Worm (Caenorhabditis elegans) whole organism, midembryonic: ENCODE data around the gene Y54F10BM.6.

Experiments
- T22C8.4 ChIP-seq: fragments of 200-800 bp; sonication (Bioruptor generic); IDR thresholded peaks from 2 replicates; pipeline ENCODE4 v1.3.6; 2022; ENCODE audit warnings: missing genetic modification characterization, missing compliant biosample characterization
- cog-1 ChIP-seq: sonication (generic microtip); optimal IDR thresholded peaks from 2 replicates; lab custom pipeline; 2016; ENCODE audit warnings: missing genetic modification characterization, missing compliant biosample characterization
- flt-1 ChIP-seq: fragments of 200-800 bp; sonication (Bioruptor generic); IDR thresholded peaks from 2 replicates; pipeline ENCODE4 v1.3.6; 2022; ENCODE audit warnings: missing genetic modification characterization, missing compliant biosample characterization
- klf-2 ChIP-seq: fragments of 200-800 bp; sonication (Bioruptor generic); conservative IDR thresholded peaks from 2 replicates; pipeline ENCODE4 v1.3.6; 2022; ENCODE audit warnings: missing genetic modification reagents, missing genetic modification characterization, missing compliant biosample characterization
- med-1 ChIP-seq: sonication (generic microtip); optimal IDR thresholded peaks from 2 replicates; lab custom pipeline; 2017; ENCODE audit warnings: missing genetic modification characterization, mild to moderate bottlenecking, missing compliant biosample characterization, antibody characterized with exemption, missing genetic modification reagents; ENCODE audit not compliant: insufficient read depth
- ref-1 ChIP-seq: fragments of 200-800 bp; sonication (Bioruptor generic); conservative IDR thresholded peaks from 2 replicates; pipeline ENCODE4 v1.3.6; 2022; ENCODE audit warnings: missing genetic modification reagents, missing genetic modification characterization, missing compliant biosample characterization
- tab-1 ChIP-seq: fragments of 200-800 bp; sonication (Bioruptor generic); IDR thresholded peaks from 2 replicates; pipeline ENCODE4 v1.3.6; 2022; ENCODE audit warnings: missing genetic modification characterization, missing compliant biosample characterization
- ztf-23 ChIP-seq: fragments of 200-800 bp; sonication (Bioruptor generic); IDR thresholded peaks from 2 replicates; pipeline ENCODE4 v1.3.6; 2022; ENCODE audit warnings: missing genetic modification reagents, missing genetic modification characterization, missing compliant biosample characterization
- ztf-29 ChIP-seq: fragments of 200-800 bp; sonication (Bioruptor generic); IDR thresholded peaks from 2 replicates; pipeline ENCODE4 v1.3.6; 2022; ENCODE audit warnings: missing genetic modification reagents, missing genetic modification characterization, missing compliant biosample characterization

The Y54F10BM.6 gene

DNA sequence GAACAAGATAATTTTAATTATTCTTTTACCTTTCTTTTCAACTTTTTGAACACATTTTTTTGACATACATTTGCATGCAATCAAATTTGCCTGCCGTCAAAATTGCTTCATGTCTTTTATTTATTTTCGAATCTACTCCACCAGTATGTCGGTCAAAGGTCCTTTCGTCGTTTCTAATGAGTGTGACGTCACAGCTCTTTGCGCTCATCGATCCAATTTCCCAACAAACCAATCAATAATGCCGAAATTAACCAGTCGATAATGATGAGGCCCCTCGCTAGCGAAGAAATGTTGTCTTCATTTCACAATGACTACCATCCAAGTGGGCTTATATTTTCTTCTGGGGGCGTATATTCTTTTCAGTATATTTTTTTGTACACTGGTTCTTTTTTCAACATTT lies at the start of gene Y54F10BM.6:
Gene Y54F10BM.6 (plus strand): TSS at position 301 of the 400 bp plus-strand sequence.
- no peak for TF ChIP-seq tab-1 (GFP tag; lab: Robert Waterston, UW)

DNA sequence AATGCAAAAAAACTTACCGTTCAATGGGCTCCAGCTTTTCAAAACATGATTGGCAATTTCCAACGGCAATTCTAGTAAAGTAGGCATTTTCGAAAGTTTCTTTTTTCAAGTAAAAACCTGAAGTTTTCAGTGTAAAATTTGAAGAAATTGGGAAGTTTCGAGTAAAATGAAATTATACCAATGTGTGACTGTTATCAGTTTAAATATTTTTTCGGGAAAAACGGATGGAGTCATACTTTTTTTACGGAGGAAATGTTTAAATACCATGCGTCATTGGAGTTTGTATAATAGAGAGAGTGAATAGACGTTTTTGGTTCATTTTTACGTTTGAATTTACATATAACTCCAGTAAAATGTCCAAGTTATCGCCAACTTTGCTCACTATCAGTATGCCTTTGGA lies 43.6 kb upstream of the Y54F10BM.6 start, which contains the start of gene fbxa-12:
Gene fbxa-12 (plus strand): TSS at position 301 of the 400 bp plus-strand sequence.
- TF ChIP-seq flt-1 (GFP tag; lab: Robert Waterston, UW) (no peak), ref-1 (GFP tag; lab: Robert Waterston, UW) (no peak), ztf-23 (no peak), cog-1 (tag; lab: Kevin White, UChicago) (no peak), T22C8.4 (no peak), klf-2 (GFP tag; lab: Robert Waterston, UW) (no peak), tab-1 (GFP tag; lab: Robert Waterston, UW) (no peak), ztf-29 (GFP tag; lab: Robert Waterston, UW) (no peak), med-1 (GFP tag; lab: Kevin White, UChicago) (no peak)

DNA sequence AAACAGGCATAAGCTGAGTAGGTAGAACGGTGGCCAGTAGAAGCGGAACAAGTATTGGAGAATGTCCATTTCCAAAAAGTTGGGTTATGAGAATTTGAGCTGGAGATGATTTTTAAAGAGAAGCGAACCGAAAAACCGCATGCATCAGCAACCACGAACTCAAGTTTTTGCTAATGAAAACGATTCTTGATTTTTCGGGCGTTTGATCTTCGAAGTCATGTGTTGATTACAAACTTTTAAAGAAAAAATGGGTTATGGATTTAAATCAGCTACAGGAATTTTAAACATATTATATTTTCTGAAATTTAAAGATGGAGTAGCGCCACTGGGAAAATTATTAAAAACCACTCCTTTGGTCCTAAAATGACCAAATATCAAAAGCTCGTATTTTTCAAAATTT lies 39.1 kb upstream of the Y54F10BM.6 start, which contains the start of gene srd-65:
Gene srd-65 (minus strand): TSS at position 101 of the 400 bp plus-strand sequence.
- TF ChIP-seq cog-1 (tag; lab: Kevin White, UChicago), result no peak
- TF ChIP-seq ref-1 (GFP tag; lab: Robert Waterston, UW), result no peak
- no peak for TF ChIP-seq klf-2 (GFP tag; lab: Robert Waterston, UW)
- no peak for TF ChIP-seq T22C8.4
- no peak for TF ChIP-seq tab-1 (GFP tag; lab: Robert Waterston, UW)
- TF ChIP-seq ztf-29 (GFP tag; lab: Robert Waterston, UW), result no peak
- no peak for TF ChIP-seq ztf-23
- no peak for TF ChIP-seq med-1 (GFP tag; lab: Kevin White, UChicago)
- no peak for TF ChIP-seq flt-1 (GFP tag; lab: Robert Waterston, UW)

DNA sequence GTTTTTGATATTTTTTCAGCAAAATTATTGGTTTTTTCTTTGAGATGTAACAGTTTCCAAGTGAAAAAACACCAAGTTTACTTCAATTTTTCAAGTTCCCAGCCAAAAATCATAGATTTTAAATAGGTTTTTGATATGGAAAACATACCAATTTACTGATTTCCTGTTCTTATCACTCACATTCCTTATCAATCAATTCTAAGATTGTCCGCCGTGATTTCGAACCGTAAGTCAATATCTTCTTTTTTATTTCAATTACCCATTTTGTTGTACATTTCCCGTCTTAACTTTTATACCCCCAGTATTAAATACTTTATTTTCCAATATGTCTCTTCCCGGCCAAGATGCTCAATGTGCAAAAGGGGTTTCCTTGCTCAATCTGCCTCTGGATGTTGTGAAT lies 38.6 kb upstream of the Y54F10BM.6 start, which contains the start of gene fbxa-38:
Gene fbxa-38 (plus strand): TSS at position 195 of the 400 bp plus-strand sequence.
- TF ChIP-seq med-1 (GFP tag; lab: Kevin White, UChicago) (no peak), ref-1 (GFP tag; lab: Robert Waterston, UW) (no peak), tab-1 (GFP tag; lab: Robert Waterston, UW) (no peak), klf-2 (GFP tag; lab: Robert Waterston, UW) (no peak), T22C8.4 (no peak), cog-1 (tag; lab: Kevin White, UChicago) (no peak), ztf-23 (no peak), flt-1 (GFP tag; lab: Robert Waterston, UW) (no peak), ztf-29 (GFP tag; lab: Robert Waterston, UW) (no peak)

DNA sequence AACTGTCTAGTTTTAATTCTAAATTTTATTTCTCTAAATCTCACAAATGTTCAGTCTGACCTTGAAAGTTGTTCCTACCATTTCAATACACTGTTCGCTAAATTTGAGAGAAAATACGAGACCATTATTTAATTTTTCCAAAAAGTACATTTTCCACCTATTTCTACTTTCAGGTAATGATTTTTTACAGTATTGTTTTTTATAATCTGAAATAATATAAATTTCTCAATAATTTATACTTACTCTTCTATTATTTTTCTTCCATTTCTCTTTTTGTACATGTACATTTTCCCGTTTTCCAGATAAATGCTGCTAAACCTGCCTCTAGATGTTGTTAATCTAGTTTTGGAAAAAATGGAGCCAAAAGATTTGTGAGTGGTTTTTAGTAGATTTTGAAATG lies 35.6 kb upstream of the Y54F10BM.6 start, which contains the start of gene fbxa-62:
Gene fbxa-62 (plus strand): TSS at position 301 of the 400 bp plus-strand sequence.
- TF ChIP-seq med-1 (GFP tag; lab: Kevin White, UChicago) (no peak), cog-1 (tag; lab: Kevin White, UChicago) (no peak), klf-2 (GFP tag; lab: Robert Waterston, UW) (no peak), ztf-23 (no peak), ref-1 (GFP tag; lab: Robert Waterston, UW) (no peak), flt-1 (GFP tag; lab: Robert Waterston, UW) (no peak), T22C8.4 (no peak), tab-1 (GFP tag; lab: Robert Waterston, UW) (no peak), ztf-29 (GFP tag; lab: Robert Waterston, UW) (no peak)

DNA sequence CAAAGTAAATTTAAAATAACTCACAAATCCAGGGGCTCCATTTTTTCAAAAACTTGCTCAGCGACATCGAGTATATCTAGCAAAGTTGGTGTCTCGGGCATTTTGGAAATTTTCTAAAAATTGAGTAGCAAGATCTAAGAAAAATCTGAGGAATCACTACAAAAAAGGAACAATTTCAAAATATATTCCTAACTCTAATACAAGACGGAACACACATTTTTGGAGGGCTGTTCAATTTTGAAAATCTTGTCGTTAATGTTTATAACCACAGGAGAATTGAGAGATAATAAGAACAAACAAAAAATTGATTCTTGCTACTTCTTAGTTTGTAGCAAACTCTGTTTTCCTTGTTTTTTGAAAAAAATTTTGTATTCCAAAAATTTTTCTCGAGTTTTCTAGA lies 30.7 kb upstream of the Y54F10BM.6 start, which contains the start of gene fbxa-47:
Gene fbxa-47 (minus strand): TSS at position 101 of the 400 bp plus-strand sequence.
- no peak for TF ChIP-seq ztf-29 (GFP tag; lab: Robert Waterston, UW)
- TF ChIP-seq cog-1 (tag; lab: Kevin White, UChicago), result no peak
- TF ChIP-seq ref-1 (GFP tag; lab: Robert Waterston, UW), result no peak
- no peak for TF ChIP-seq T22C8.4

DNA sequence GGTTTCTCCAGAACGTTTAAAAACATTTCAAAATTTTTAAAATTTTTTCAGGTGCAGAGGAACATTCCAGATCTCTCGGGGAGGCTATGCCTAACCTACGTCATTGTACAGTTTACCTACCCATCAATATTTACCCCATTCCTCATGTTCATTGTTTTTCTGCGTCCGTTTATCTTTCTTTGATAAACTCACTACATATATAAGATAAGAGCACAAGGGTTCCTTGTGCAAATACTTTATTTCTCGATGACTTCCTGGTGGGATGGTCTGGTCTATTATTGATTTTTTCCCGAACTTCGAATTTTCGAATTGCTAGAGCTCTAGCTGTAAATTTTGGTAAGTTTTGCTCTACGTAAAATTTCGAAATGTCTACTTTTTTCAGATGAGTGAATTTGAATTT lies 29.6 kb upstream of the Y54F10BM.6 start:
- TF ChIP-seq ztf-23, result no peak
- TF ChIP-seq ref-1 (GFP tag; lab: Robert Waterston, UW), result no peak
- TF ChIP-seq T22C8.4, result no peak
- no peak for TF ChIP-seq cog-1 (tag; lab: Kevin White, UChicago)
- no peak for TF ChIP-seq med-1 (GFP tag; lab: Kevin White, UChicago)
- no peak for TF ChIP-seq flt-1 (GFP tag; lab: Robert Waterston, UW)
- no peak for TF ChIP-seq tab-1 (GFP tag; lab: Robert Waterston, UW)
- TF ChIP-seq ztf-29 (GFP tag; lab: Robert Waterston, UW), result no peak
- TF ChIP-seq klf-2 (GFP tag; lab: Robert Waterston, UW), result no peak

DNA sequence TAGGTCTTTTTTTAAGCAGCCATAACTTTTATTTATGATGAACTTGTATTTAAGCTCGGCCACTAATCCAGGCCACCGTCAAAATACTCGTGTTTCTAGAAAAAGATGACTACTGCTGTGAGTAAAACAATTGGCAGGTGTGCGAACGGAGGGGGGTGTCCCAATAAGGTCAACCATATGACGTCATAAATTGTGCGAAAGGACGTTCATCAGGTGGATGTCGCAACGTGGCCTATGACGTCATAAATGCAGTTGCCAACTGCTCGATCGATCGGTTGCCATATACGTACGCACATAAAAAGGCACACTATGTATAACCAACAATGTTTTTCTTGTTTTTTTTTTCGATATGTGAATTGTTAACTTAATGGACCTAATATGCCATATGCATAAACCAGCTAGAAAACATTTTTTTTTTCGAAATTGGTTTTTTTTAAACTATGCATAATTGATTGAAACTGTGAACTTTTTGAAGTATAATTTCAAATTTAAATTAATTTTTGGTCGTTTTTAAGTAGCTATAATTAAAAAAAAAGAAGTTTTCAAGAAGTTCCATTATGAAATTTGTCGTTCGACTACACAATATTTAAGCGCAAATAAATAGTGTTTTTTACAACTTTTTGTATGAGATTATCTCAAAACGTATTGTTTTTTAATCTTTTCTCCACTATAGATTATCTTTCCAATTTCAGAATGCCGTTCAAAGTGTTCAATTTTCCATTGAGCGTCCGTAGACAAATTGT lies 28.7 kb upstream of the Y54F10BM.6 start, which contains the start of gene C39B5.2:
Gene C39B5.2 (plus strand): TSS at position 693 of the 743 bp plus-strand sequence.
- peak; percentile 52; the same call in 1 of the 2 replicates for TF ChIP-seq flt-1 (GFP tag; lab: Robert Waterston, UW)
- no peak for TF ChIP-seq cog-1 (tag; lab: Kevin White, UChicago)

DNA sequence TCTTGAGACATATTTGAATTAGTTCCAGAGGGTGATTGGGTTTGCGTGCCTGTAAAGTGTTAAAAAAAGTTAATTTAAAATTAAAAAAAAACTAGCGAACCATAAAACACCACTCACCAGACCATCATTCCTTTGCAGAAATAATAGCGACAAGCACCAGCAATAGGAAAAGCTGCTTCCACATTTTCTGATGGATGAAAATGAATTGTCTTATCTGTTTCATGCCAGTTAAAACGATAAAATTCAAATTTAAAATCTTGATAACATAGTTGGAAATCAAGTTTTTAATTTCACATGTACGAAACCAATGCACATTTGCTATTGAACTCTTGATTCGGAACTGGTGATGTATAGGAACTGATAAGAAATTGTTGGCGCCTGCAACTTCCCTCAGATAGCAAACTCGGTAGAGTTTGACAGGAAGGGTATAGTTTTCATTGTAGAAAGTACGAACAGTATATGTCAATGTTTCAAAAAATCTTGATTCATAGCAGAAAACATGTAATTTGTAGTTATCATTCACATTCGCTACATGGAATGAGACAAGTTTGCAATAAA lies 23.4 kb upstream of the Y54F10BM.6 start, which contains the start of gene C39B5.10:
Gene C39B5.10 (minus strand): TSS at position 51 of the 558 bp plus-strand sequence.
- TF ChIP-seq flt-1 (GFP tag; lab: Robert Waterston, UW) (no peak), cog-1 (tag; lab: Kevin White, UChicago) (no peak), ztf-29 (GFP tag; lab: Robert Waterston, UW) (no peak), med-1 (GFP tag; lab: Kevin White, UChicago) (no peak), T22C8.4 (no peak), tab-1 (GFP tag; lab: Robert Waterston, UW) (no peak), ref-1 (GFP tag; lab: Robert Waterston, UW) (no peak), klf-2 (GFP tag; lab: Robert Waterston, UW) (no peak), ztf-23 (no peak)
